Fruit fly (Drosophila melanogaster) whole organism, embryonic: ENCODE data around the gene eIF4E5.
A peak's percentile ranks its signal among the peaks of the same experiment; 100 is the strongest.

ENCODE experiments used
- Abd-B ChIP-seq: fragments of 200-800 bp; sonication (Bioruptor generic); optimal IDR thresholded peaks from 2 replicates; lab custom pipeline; 2018; ENCODE audit warnings: missing biosample characterization, mild to moderate bottlenecking, missing genetic modification characterization, moderate library complexity
- Atf6 ChIP-seq: fragments of 200-800 bp; sonication (Bioruptor generic); IDR thresholded peaks from 2 replicates; pipeline ENCODE4 v1.3.6; 2022; ENCODE audit warnings: missing biosample characterization, missing genetic modification characterization
- B-H2 ChIP-seq: fragments of 200-800 bp; sonication (Bioruptor generic); optimal IDR thresholded peaks from 2 replicates; lab custom pipeline; 2018; ENCODE audit warnings: missing biosample characterization, mild to moderate bottlenecking, missing genetic modification characterization
- Bdp1 ChIP-seq: fragments of 200-800 bp; sonication (Bioruptor generic); optimal IDR thresholded peaks from 3 replicates; lab custom pipeline; 2016; ENCODE audit warnings: missing biosample characterization, missing genetic modification characterization
- CG11504 ChIP-seq: fragments of 200-800 bp; sonication (Bioruptor generic); optimal IDR thresholded peaks from 3 replicates; lab custom pipeline; 2019; ENCODE audit warnings: missing biosample characterization, mild to moderate bottlenecking, missing genetic modification characterization, moderate library complexity
- CG12071 ChIP-seq: fragments of 200-800 bp; sonication (Bioruptor generic); optimal IDR thresholded peaks from 3 replicates; lab custom pipeline; 2018; ENCODE audit warnings: missing biosample characterization, mild to moderate bottlenecking, missing genetic modification characterization
- CG12769 ChIP-seq: fragments of 200-800 bp; sonication (Bioruptor generic); optimal IDR thresholded peaks from 2 replicates; lab custom pipeline; 2019; ENCODE audit warnings: missing biosample characterization, mild to moderate bottlenecking, missing genetic modification characterization, moderate library complexity
- CG13287 ChIP-seq: fragments of 200-800 bp; sonication (Bioruptor generic); IDR thresholded peaks from 2 replicates; pipeline ENCODE4 v1.3.6; 2022; ENCODE audit warnings: missing biosample characterization, missing genetic modification characterization; ENCODE audit not compliant: partially characterized antibody
- CG14050 ChIP-seq: fragments of 200-800 bp; sonication (Bioruptor generic); IDR thresholded peaks from 3 replicates; pipeline ENCODE4 v1.3.6; 2022; ENCODE audit warnings: missing biosample characterization, missing genetic modification characterization
- CG14441 ChIP-seq: fragments of 200-800 bp; sonication (Bioruptor generic); IDR thresholded peaks from 2 replicates; pipeline ENCODE4 v1.3.6; 2022; ENCODE audit warnings: missing biosample characterization, missing genetic modification characterization
- CG17359 ChIP-seq: fragments of 200-800 bp; sonication (Bioruptor generic); optimal IDR thresholded peaks from 3 replicates; lab custom pipeline; 2018; ENCODE audit warnings: missing biosample characterization, mild to moderate bottlenecking, missing genetic modification characterization, moderate library complexity
- CG18619 ChIP-seq: fragments of 200-800 bp; sonication (Bioruptor generic); optimal IDR thresholded peaks from 3 replicates; lab custom pipeline; 2017; ENCODE audit warnings: missing biosample characterization, mild to moderate bottlenecking, missing genetic modification characterization
- CG3163 ChIP-seq: fragments of 200-800 bp; sonication (Bioruptor generic); optimal IDR thresholded peaks from 3 replicates; lab custom pipeline; 2016; ENCODE audit warnings: missing biosample characterization, missing genetic modification characterization
- CG32772 ChIP-seq: fragments of 200-800 bp; sonication (Bioruptor generic); IDR thresholded peaks from 2 replicates; pipeline ENCODE4 v1.3.6; 2022; ENCODE audit warnings: missing biosample characterization, missing genetic modification characterization
- CG3407 ChIP-seq: fragments of 200-800 bp; sonication (Bioruptor generic); optimal IDR thresholded peaks from 2 replicates; lab custom pipeline; 2018; ENCODE audit warnings: missing biosample characterization, mild to moderate bottlenecking, missing genetic modification characterization
- CG6813 ChIP-seq: fragments of 200-800 bp; sonication (Bioruptor generic); optimal IDR thresholded peaks from 2 replicates; lab custom pipeline; 2017; ENCODE audit warnings: missing biosample characterization, missing genetic modification characterization, mild to moderate bottlenecking, moderate library complexity, missing genetic modification reagents
- CG8290 ChIP-seq, 3 experiments: fragments of 200-800 bp; sonication (Bioruptor generic); optimal IDR thresholded peaks; 2 replicates each; lab custom pipeline; 2016 to 2019; ENCODE audit warnings: missing biosample characterization in 3 of 3, missing genetic modification characterization in 3 of 3, mild to moderate bottlenecking in 2 of 3, moderate library complexity in 1 of 3
- CG9215 ChIP-seq: fragments of 200-800 bp; sonication (Bioruptor generic); IDR thresholded peaks from 2 replicates; pipeline ENCODE4 v1.3.6; 2022; ENCODE audit warnings: missing biosample characterization, missing genetic modification characterization
- CrebB ChIP-seq: fragments of 200-800 bp; sonication (Bioruptor generic); optimal IDR thresholded peaks from 3 replicates; lab custom pipeline; 2018; ENCODE audit warnings: missing biosample characterization, mild to moderate bottlenecking, missing genetic modification characterization
- D ChIP-seq, 2 experiments: fragments of 200-800 bp in 1 of 2; fragments of >200 bp in 1 of 2; sonication (Bioruptor generic) in 1 of 2; optimal IDR thresholded peaks; 2 replicates in 1 of 2; 3 replicates in 1 of 2; lab custom pipeline; 2017; ENCODE audit warnings: mild to moderate bottlenecking in 1 of 2, missing biosample characterization in 1 of 2, missing genetic modification characterization in 1 of 2, missing genetic modification reagents in 1 of 2
- D19A ChIP-seq: fragments of 200-800 bp; optimal IDR thresholded peaks from 3 replicates; lab custom pipeline; 2019; ENCODE audit warnings: missing biosample characterization, mild to moderate bottlenecking, missing genetic modification characterization, moderate library complexity
- Dad ChIP-seq: fragments of 200-800 bp; sonication (Bioruptor generic); optimal IDR thresholded peaks from 3 replicates; lab custom pipeline; 2016; ENCODE audit warnings: missing biosample characterization, missing genetic modification characterization
- Hmr ChIP-seq: fragments of 200-800 bp; sonication (Bioruptor generic); optimal IDR thresholded peaks from 3 replicates; lab custom pipeline; 2017; ENCODE audit warnings: mild to moderate bottlenecking, missing biosample characterization, missing genetic modification reagents, missing genetic modification characterization
- Hmx ChIP-seq: fragments of 200-800 bp; sonication (Bioruptor generic); optimal IDR thresholded peaks from 2 replicates; lab custom pipeline; 2016; ENCODE audit warnings: missing biosample characterization, missing genetic modification characterization
- MTF-1 ChIP-seq: fragments of 200-800 bp; sonication (Bioruptor generic); optimal IDR thresholded peaks from 2 replicates; lab custom pipeline; 2018; ENCODE audit warnings: missing biosample characterization, mild to moderate bottlenecking, missing genetic modification characterization, borderline replicate concordance
- NC2α ChIP-seq: fragments of 200-800 bp; sonication (Bioruptor generic); optimal IDR thresholded peaks from 2 replicates; lab custom pipeline; 2016; ENCODE audit warnings: missing biosample characterization, missing genetic modification characterization
- Opbp ChIP-seq: fragments of 200-800 bp; sonication (Bioruptor generic); IDR thresholded peaks from 3 replicates; pipeline ENCODE4 v1.3.6; 2022; ENCODE audit warnings: missing biosample characterization, missing genetic modification characterization; ENCODE audit not compliant: partially characterized antibody
- Sox100B ChIP-seq: fragments of 200-800 bp; sonication (Bioruptor generic); optimal IDR thresholded peaks from 3 replicates; lab custom pipeline; 2018; ENCODE audit warnings: missing biosample characterization, mild to moderate bottlenecking, missing genetic modification characterization
- Sry-β ChIP-seq: fragments of 200-800 bp; sonication (Bioruptor generic); optimal IDR thresholded peaks from 2 replicates; lab custom pipeline; 2018; ENCODE audit warnings: missing biosample characterization, mild to moderate bottlenecking, missing genetic modification characterization, moderate library complexity
- Stat92E ChIP-seq, 3 experiments: fragments of >200 bp in 2 of 3; fragments of 200-800 bp in 1 of 3; sonication (Bioruptor generic) in 1 of 3; optimal IDR thresholded peaks; 2 replicates each; lab custom pipeline; 2017 to 2019; ENCODE audit warnings: missing biosample characterization in 3 of 3, missing genetic modification characterization in 3 of 3, mild to moderate bottlenecking in 1 of 3, moderate library complexity in 1 of 3
- Vsx1 ChIP-seq: fragments of 200-800 bp; sonication (Bioruptor generic); optimal IDR thresholded peaks from 2 replicates; lab custom pipeline; 2017; ENCODE audit warnings: missing biosample characterization, mild to moderate bottlenecking, missing genetic modification characterization, missing genetic modification reagents
- YL-1 ChIP-seq: fragments of 200-800 bp; sonication (Bioruptor generic); optimal IDR thresholded peaks from 3 replicates; lab custom pipeline; 2017; ENCODE audit warnings: missing biosample characterization, mild to moderate bottlenecking, missing genetic modification characterization
- bsh ChIP-seq, 2 experiments: fragments of 200-800 bp; sonication (Bioruptor generic); optimal IDR thresholded peaks; 2 replicates each; lab custom pipeline; 2017 to 2018; ENCODE audit warnings: mild to moderate bottlenecking in 2 of 2, missing biosample characterization in 2 of 2, missing genetic modification characterization in 2 of 2, moderate library complexity in 1 of 2
- caup ChIP-seq: fragments of 200-800 bp; sonication (Bioruptor generic); optimal IDR thresholded peaks from 3 replicates; lab custom pipeline; 2017; ENCODE audit warnings: missing biosample characterization, mild to moderate bottlenecking, missing genetic modification characterization, moderate library complexity; ENCODE audit not compliant: severe bottlenecking
- gsb ChIP-seq: fragments of 200-800 bp; sonication (Bioruptor generic); IDR thresholded peaks from 2 replicates; pipeline ENCODE4 v1.3.6; 2022; ENCODE audit warnings: missing biosample characterization, missing genetic modification characterization
- klu ChIP-seq: fragments of 200-800 bp; sonication (Bioruptor generic); IDR thresholded peaks from 2 replicates; pipeline ENCODE4 v1.3.6; 2022; ENCODE audit warnings: missing biosample characterization, missing genetic modification characterization
- lab ChIP-seq: fragments of 200-800 bp; sonication (Bioruptor generic); optimal IDR thresholded peaks from 3 replicates; lab custom pipeline; 2017; ENCODE audit warnings: missing biosample characterization, missing genetic modification characterization, mild to moderate bottlenecking, moderate library complexity, missing genetic modification reagents
- lmd ChIP-seq: fragments of 200-800 bp; sonication (Bioruptor generic); IDR thresholded peaks from 2 replicates; pipeline ENCODE4 v1.3.6; 2022; ENCODE audit warnings: missing biosample characterization, missing genetic modification characterization
- lov ChIP-seq, 2 experiments: fragments of 200-800 bp in 1 of 2; fragments of >200 bp in 1 of 2; sonication (Bioruptor generic) in 1 of 2; IDR thresholded peaks in 1 of 2; optimal IDR thresholded peaks in 1 of 2; 2 replicates in 1 of 2; 3 replicates in 1 of 2; pipeline versions ENCODE4 v1.3.6 to Lab custom; 2017 to 2022; ENCODE audit warnings: missing biosample characterization in 1 of 2, missing genetic modification characterization in 1 of 2
- nerfin-1 ChIP-seq: fragments of 200-800 bp; sonication (Bioruptor generic); optimal IDR thresholded peaks from 3 replicates; lab custom pipeline; 2019; ENCODE audit warnings: missing biosample characterization, mild to moderate bottlenecking, missing genetic modification characterization, moderate library complexity
- salm ChIP-seq: fragments of 200-800 bp; sonication (Bioruptor generic); optimal IDR thresholded peaks from 2 replicates; lab custom pipeline; 2018; ENCODE audit warnings: missing biosample characterization, mild to moderate bottlenecking, missing genetic modification characterization
- so ChIP-seq: fragments of 200-800 bp; sonication (Bioruptor generic); IDR thresholded peaks from 3 replicates; pipeline ENCODE4 v1.3.6; 2022; ENCODE audit warnings: missing biosample characterization, missing genetic modification characterization
- sqz ChIP-seq: fragments of 200-800 bp; sonication (Bioruptor generic); optimal IDR thresholded peaks from 3 replicates; lab custom pipeline; 2018; ENCODE audit warnings: missing biosample characterization, mild to moderate bottlenecking, missing genetic modification characterization
- tgo ChIP-seq: fragments of 200-800 bp; sonication (Bioruptor generic); IDR thresholded peaks from 3 replicates; pipeline ENCODE4 v1.3.6; 2022; ENCODE audit warnings: missing biosample characterization, missing genetic modification characterization
- usp ChIP-seq: fragments of >200 bp; optimal IDR thresholded peaks from 2 replicates; lab custom pipeline; 2017; ENCODE audit warnings: missing biosample characterization, missing genetic modification characterization
- vvl ChIP-seq: fragments of 200-800 bp; sonication (Bioruptor generic); IDR thresholded peaks from 2 replicates; pipeline ENCODE4 v1.3.6; 2022; ENCODE audit warnings: missing biosample characterization, missing genetic modification characterization
- zf30C ChIP-seq: fragments of 200-800 bp; sonication (Bioruptor generic); optimal IDR thresholded peaks from 3 replicates; lab custom pipeline; 2018; ENCODE audit warnings: missing biosample characterization, mild to moderate bottlenecking, missing genetic modification characterization
- zfh2 ChIP-seq: fragments of 200-800 bp; sonication (Bioruptor generic); optimal IDR thresholded peaks from 2 replicates; lab custom pipeline; 2016; ENCODE audit warnings: missing biosample characterization, missing genetic modification characterization

The eIF4E5 gene

DNA sequence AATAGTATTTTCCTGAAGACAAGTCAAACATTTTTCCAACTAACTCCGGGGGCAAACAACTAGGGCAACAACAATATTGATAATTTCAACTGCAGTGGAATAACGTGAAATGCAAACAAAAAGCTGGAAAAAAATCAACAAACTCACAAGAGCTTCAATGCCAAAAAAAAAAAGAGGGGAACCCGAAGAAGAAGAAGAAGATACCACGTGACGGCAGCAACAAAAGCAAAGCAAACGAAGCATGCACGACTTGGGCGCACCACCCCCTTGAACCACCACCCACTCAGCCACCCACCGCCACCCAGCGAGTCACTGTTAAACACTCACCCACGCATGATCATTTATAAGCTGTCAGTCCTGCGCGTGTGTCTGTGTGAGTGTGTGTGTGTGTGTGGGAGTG lies 34.9 kb upstream of the eIF4E5 start (continued):
- no peak for TF ChIP-seq lov (optimal IDR thresholded peaks at IDR 0.05; lab: Kevin White, UChicago)
- TF ChIP-seq lov (GFP tag; IDR thresholded peaks at IDR 0.05; lab: Robert Waterston, UW), result 0 out of 3 replicates have a peak, but pooled peaks have one; percentile 5
- TF ChIP-seq CG3407 (GFP tag; lab: Kevin White, UChicago), result peak; percentile 67
- peak; percentile 48; the same call in 1 of the 2 replicates for TF ChIP-seq CG14441 (GFP tag; lab: Robert Waterston, UW)
- TF ChIP-seq lmd, result no peak
- TF ChIP-seq B-H2 (GFP tag; lab: Kevin White, UChicago), result no peak
- peak; percentile 41 for TF ChIP-seq salm (tag; lab: Kevin White, UChicago)
- no peak for TF ChIP-seq usp (GFP tag; lab: Kevin White, UChicago)
- TF ChIP-seq lab (GFP tag; lab: Kevin White, UChicago), result peak; percentile 61
- no peak for TF ChIP-seq Hmx (GFP tag; lab: Kevin White, UChicago)
- no peak for TF ChIP-seq CG9215 (GFP tag; lab: Robert Waterston, UW)
- TF ChIP-seq Bdp1 (GFP tag; lab: Kevin White, UChicago), result no peak
- TF ChIP-seq Abd-B (GFP tag; lab: Kevin White, UChicago), result no peak
- no peak for TF ChIP-seq CG11504 (tag; lab: Kevin White, UChicago)
- no peak; the same call in 1 of the 2 replicates for TF ChIP-seq CG32772
- peak in 1 of 2 experiments; percentile 24 for TF ChIP-seq bsh (GFP tag; optimal IDR thresholded peaks at IDR 0.05; lab: Kevin White, UChicago)
- no peak for TF ChIP-seq tgo (GFP tag; lab: Robert Waterston, UW)
- peak; percentile 18 for TF ChIP-seq CG8290 (GFP tag; optimal IDR thresholded peaks at IDR 0.05; lab: Kevin White, UChicago)
- TF ChIP-seq CG8290 (tag; optimal IDR thresholded peaks at IDR 0.05; lab: Kevin White, UChicago), result peak; percentile 14 to 22
- no peak for TF ChIP-seq CG3163 (GFP tag; lab: Kevin White, UChicago)
- peak; percentile 31 for TF ChIP-seq CG17359
- TF ChIP-seq CG14050 (GFP tag; lab: Robert Waterston, UW), result no peak
- TF ChIP-seq CG6813 (GFP tag; lab: Kevin White, UChicago), result peak; percentile 63
- TF ChIP-seq klu, result no peak
- no peak for TF ChIP-seq YL-1 (GFP tag; lab: Kevin White, UChicago)
- TF ChIP-seq CG18619 (GFP tag; lab: Kevin White, UChicago), result peak; percentile 10
- no peak for TF ChIP-seq D (optimal IDR thresholded peaks at IDR 0.05; lab: Kevin White, UChicago)
- TF ChIP-seq D (GFP tag; optimal IDR thresholded peaks at IDR 0.05; lab: Kevin White, UChicago), result peak; percentile 8
- TF ChIP-seq gsb (GFP tag; lab: Robert Waterston, UW), result 0 out of 2 replicates have a peak, but pooled peaks have one; percentile 27
- no peak for TF ChIP-seq zfh2 (GFP tag; lab: Kevin White, UChicago)
- TF ChIP-seq vvl (GFP tag; lab: Robert Waterston, UW), result peak; percentile 45; the same call in 1 of the 2 replicates
- TF ChIP-seq Vsx1, result peak; percentile 37
- no peak for TF ChIP-seq CG12769 (tag; lab: Kevin White, UChicago)
- no peak for TF ChIP-seq D19A (tag; lab: Kevin White, UChicago)
- no peak for TF ChIP-seq Stat92E (GFP tag; optimal IDR thresholded peaks at IDR 0.05; lab: Kevin White, UChicago)
- peak; percentile 15 for TF ChIP-seq nerfin-1 (tag; lab: Kevin White, UChicago)
- peak; percentile 64 for TF ChIP-seq sqz (GFP tag; lab: Kevin White, UChicago)
- peak; percentile 22 for TF ChIP-seq Hmr (GFP tag; lab: Kevin White, UChicago)
- peak; percentile 14 for TF ChIP-seq Sox100B (GFP tag; lab: Kevin White, UChicago)
- TF ChIP-seq Sry-β (GFP tag; lab: Kevin White, UChicago), result no peak
- TF ChIP-seq NC2α, result no peak
- no peak for TF ChIP-seq Dad (GFP tag; lab: Kevin White, UChicago)
- peak; percentile 2 for TF ChIP-seq MTF-1 (GFP tag; lab: Kevin White, UChicago)
- TF ChIP-seq Opbp (GFP tag; lab: Robert Waterston, UW), result no peak
- peak; percentile 60; the same call in 1 of the 3 replicates for TF ChIP-seq so (GFP tag; lab: Robert Waterston, UW)
- peak; percentile 12; the same call in 1 of the 2 replicates for TF ChIP-seq Atf6 (GFP tag; lab: Robert Waterston, UW)
- no peak for TF ChIP-seq CrebB (tag; lab: Kevin White, UChicago)
- no peak for TF ChIP-seq caup
- TF ChIP-seq CG13287 (GFP tag; lab: Robert Waterston, UW), result no peak
- no peak for TF ChIP-seq zf30C (GFP tag; lab: Kevin White, UChicago)
- TF ChIP-seq CG12071, result peak; percentile 10
